Worm (Caenorhabditis elegans) whole organism, L2 larva: ENCODE results near the gene C32H11.4.

Source experiments
- Y55F3AM.14 ChIP-seq: fragments of 200-800 bp; sonication (Bioruptor generic); optimal IDR thresholded peaks from 2 replicates; lab custom pipeline; 2018; ENCODE audit warnings: mild to moderate bottlenecking, missing genetic modification characterization, missing compliant biosample characterization
- ZK546.5 ChIP-seq: sonication (generic microtip); optimal IDR thresholded peaks from 2 replicates; lab custom pipeline; 2017; ENCODE audit warnings: missing biosample characterization, missing genetic modification characterization
- alr-1 ChIP-seq: fragments of 150-350 bp; optimal IDR thresholded peaks from 2 replicates; lab custom pipeline; 2014; ENCODE audit warnings: missing biosample characterization, missing genetic modification characterization
- ama-1 ChIP-seq: fragments of 150-350 bp; optimal IDR thresholded peaks from 2 replicates; lab custom pipeline; 2018; ENCODE audit warnings: inconsistent platforms
- ceh-16 ChIP-seq: fragments of 150-350 bp; optimal IDR thresholded peaks from 2 replicates; lab custom pipeline; 2014; ENCODE audit warnings: missing biosample characterization, missing genetic modification characterization
- ceh-82 ChIP-seq: fragments of 150-350 bp; optimal IDR thresholded peaks from 2 replicates; lab custom pipeline; 2014; ENCODE audit warnings: missing biosample characterization, missing genetic modification characterization
- crh-2 ChIP-seq: sonication (generic microtip); optimal IDR thresholded peaks from 2 replicates; lab custom pipeline; 2017; ENCODE audit warnings: missing biosample characterization, missing genetic modification characterization
- dmd-4 ChIP-seq: sonication (generic microtip); optimal IDR thresholded peaks from 2 replicates; lab custom pipeline; 2017; ENCODE audit warnings: missing biosample characterization, missing genetic modification characterization
- elt-1 ChIP-seq: fragments of 150-350 bp; optimal IDR thresholded peaks from 2 replicates; lab custom pipeline; 2014; ENCODE audit warnings: missing biosample characterization, missing genetic modification characterization
- fos-1 ChIP-seq: fragments of 150-350 bp; optimal IDR thresholded peaks from 2 replicates; lab custom pipeline; 2014; ENCODE audit warnings: missing biosample characterization, missing genetic modification characterization
- gmeb-1 ChIP-seq: fragments of 150-350 bp; optimal IDR thresholded peaks from 2 replicates; lab custom pipeline; 2014; ENCODE audit warnings: missing biosample characterization, missing genetic modification characterization
- lin-13 ChIP-seq: fragments of 150-350 bp; optimal IDR thresholded peaks from 2 replicates; lab custom pipeline; 2014; ENCODE audit warnings: missing biosample characterization, missing genetic modification reagents, missing genetic modification characterization
- lin-39 ChIP-seq: fragments of 150-350 bp; optimal IDR thresholded peaks from 2 replicates; lab custom pipeline; 2014; ENCODE audit warnings: missing biosample characterization, missing genetic modification reagents, missing genetic modification characterization
- mab-5 ChIP-seq: fragments of 150-350 bp; optimal IDR thresholded peaks from 2 replicates; lab custom pipeline; 2014; ENCODE audit warnings: missing biosample characterization, missing genetic modification characterization
- mdl-1 ChIP-seq, 2 experiments: fragments of 150-350 bp in 1 of 2; sonication (generic microtip) in 1 of 2; optimal IDR thresholded peaks; 2 replicates each; lab custom pipeline; 2017; ENCODE audit warnings: missing biosample characterization in 2 of 2, missing genetic modification characterization in 2 of 2
- nhr-10 ChIP-seq: sonication (generic microtip); optimal IDR thresholded peaks from 2 replicates; lab custom pipeline; 2017; ENCODE audit warnings: missing biosample characterization, missing genetic modification characterization
- nhr-23 ChIP-seq: fragments of 150-350 bp; optimal IDR thresholded peaks from 2 replicates; lab custom pipeline; 2014; ENCODE audit warnings: missing biosample characterization, missing genetic modification reagents, missing genetic modification characterization
- nhr-237 ChIP-seq: fragments of 150-350 bp; optimal IDR thresholded peaks from 2 replicates; lab custom pipeline; 2014; ENCODE audit warnings: missing biosample characterization, missing genetic modification characterization
- nhr-25 ChIP-seq: fragments of 150-350 bp; sonication (generic microtip); optimal IDR thresholded peaks from 3 replicates; lab custom pipeline; 2014; ENCODE audit warnings: missing biosample characterization, missing genetic modification characterization
- nhr-6 ChIP-seq: fragments of 150-350 bp; optimal IDR thresholded peaks from 2 replicates; lab custom pipeline; 2014; ENCODE audit warnings: missing biosample characterization, missing genetic modification characterization
- peb-1 ChIP-seq: fragments of 150-350 bp; optimal IDR thresholded peaks from 2 replicates; lab custom pipeline; 2014; ENCODE audit warnings: missing biosample characterization, missing genetic modification characterization
- skn-1 ChIP-seq: sonication (generic microtip); optimal IDR thresholded peaks from 2 replicates; lab custom pipeline; 2017; ENCODE audit warnings: missing biosample characterization, missing genetic modification characterization
- sma-3 ChIP-seq: sonication (generic microtip); optimal IDR thresholded peaks from 2 replicates; lab custom pipeline; 2016; ENCODE audit warnings: missing genetic modification reagents, missing genetic modification characterization, missing compliant biosample characterization
- sma-9 ChIP-seq, 2 experiments: fragments of 150-350 bp in 1 of 2; sonication (generic microtip) in 1 of 2; optimal IDR thresholded peaks; 2 replicates each; lab custom pipeline; 2014 to 2016; ENCODE audit warnings: missing genetic modification characterization in 2 of 2, mild to moderate bottlenecking in 1 of 2, missing biosample characterization in 1 of 2, missing compliant biosample characterization in 1 of 2, missing genetic modification reagents in 1 of 2, moderate library complexity in 1 of 2
- snpc-4 ChIP-seq: fragments of 150-350 bp; optimal IDR thresholded peaks from 2 replicates; lab custom pipeline; 2014; ENCODE audit warnings: missing biosample characterization, missing genetic modification characterization
- unc-39 ChIP-seq: fragments of 150-350 bp; optimal IDR thresholded peaks from 2 replicates; lab custom pipeline; 2014; ENCODE audit warnings: missing biosample characterization, missing genetic modification characterization
- unc-55 ChIP-seq: fragments of 150-350 bp; sonication (generic microtip); optimal IDR thresholded peaks from 3 replicates; lab custom pipeline; 2014; ENCODE audit warnings: missing biosample characterization, missing genetic modification reagents, missing genetic modification characterization
- zag-1 ChIP-seq: fragments of 150-350 bp; optimal IDR thresholded peaks from 2 replicates; lab custom pipeline; 2014; ENCODE audit warnings: missing biosample characterization, missing genetic modification characterization
- ztf-1 ChIP-seq: fragments of 200-800 bp; sonication (Bioruptor generic); conservative IDR thresholded peaks from 2 replicates; pipeline ENCODE4 v1.3.6; 2022; ENCODE audit warnings: missing genetic modification characterization, missing compliant biosample characterization
- ztf-4 ChIP-seq: fragments of 150-350 bp; optimal IDR thresholded peaks from 2 replicates; lab custom pipeline; 2014; ENCODE audit warnings: missing biosample characterization, missing genetic modification characterization

Gene C32H11.4

ce11 chrIV:12903687-12904086, 17.4 kb upstream of the C32H11.4 start:
- TF ChIP-seq fos-1 (tag; lab: Kevin White, UChicago) (peak; percentile 55), ceh-82 (tag; lab: Kevin White, UChicago) (no peak)

ce11 chrIV:12906529-12906928, 14.5 kb upstream of the C32H11.4 start, which contains the start of gene K08D8.3:
Gene K08D8.3, minus strand, starts transcription at chrIV:12906659.
- TF ChIP-seq nhr-23 (tag; lab: Kevin White, UChicago), result no peak
- TF ChIP-seq lin-39 (tag; lab: Kevin White, UChicago), result no peak
- TF ChIP-seq crh-2 (tag; lab: Kevin White, UChicago), result no peak
- peak; percentile 89 for TF ChIP-seq skn-1 (tag; lab: Kevin White, UChicago)
- no peak for TF ChIP-seq unc-39 (tag; lab: Kevin White, UChicago)
- TF ChIP-seq ama-1 (lab: Kevin White, UChicago), result no peak
- TF ChIP-seq sma-9 (GFP tag; optimal IDR thresholded peaks at IDR 0.05; lab: Kevin White, UChicago), result peak; percentile 32
- TF ChIP-seq sma-9 (tag; optimal IDR thresholded peaks at IDR 0.05; lab: Kevin White, UChicago), result no peak
- TF ChIP-seq fos-1 (tag; lab: Kevin White, UChicago), result peak; percentile 89
- no peak for TF ChIP-seq snpc-4 (tag; lab: Kevin White, UChicago)
- TF ChIP-seq elt-1, result no peak
- no peak for TF ChIP-seq dmd-4 (tag; lab: Kevin White, UChicago)
- TF ChIP-seq sma-3 (GFP tag; lab: Kevin White, UChicago), result no peak
- no peak for TF ChIP-seq lin-13

DNA sequence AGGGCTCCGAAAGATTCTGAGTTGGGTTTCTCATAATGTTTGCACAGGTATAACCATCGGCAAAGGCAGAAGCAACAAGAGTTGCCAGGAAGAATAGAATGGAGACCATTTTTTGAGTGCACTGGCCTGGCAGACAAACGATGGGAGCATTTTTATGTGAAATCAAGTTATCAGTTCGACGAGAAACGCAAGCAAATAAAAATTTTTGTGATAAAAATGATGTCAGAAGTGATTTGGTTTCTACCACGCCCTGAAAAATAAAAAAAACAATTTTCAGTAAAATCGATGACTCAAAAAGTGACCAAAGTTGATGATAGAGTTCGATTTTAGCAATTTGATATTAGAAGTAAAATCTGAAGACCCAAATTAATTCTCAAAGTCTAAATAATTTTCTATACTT, 11.2 kb upstream of the C32H11.4 start, which contains the start of gene K08D8.4:
Gene K08D8.4 (minus strand): TSS at position 128 of the 400 bp plus-strand sequence.
- TF ChIP-seq nhr-6 (no peak), fos-1 (tag; lab: Kevin White, UChicago) (peak; percentile 86)

- TF ChIP-seq ceh-16 (no peak), gmeb-1 (tag; lab: Kevin White, UChicago) (no peak), unc-55 (GFP tag; lab: Kevin White, UChicago) (no peak), sma-9 (GFP tag; optimal IDR thresholded peaks at IDR 0.05; lab: Kevin White, UChicago) (peak; percentile 51), sma-9 (tag; optimal IDR thresholded peaks at IDR 0.05; lab: Kevin White, UChicago) (no peak), fos-1 (tag; lab: Kevin White, UChicago) (peak; percentile 79), mdl-1 (tag; optimal IDR thresholded peaks at IDR 0.05; lab: Kevin White, UChicago) (no peak)
- TF ChIP-seq, all 48 proteins: peak for 2
Measured at ce11 chrIV:12911990-12912389, 9.1 kb upstream of the C32H11.4 start, which contains the start of gene K08D8.5. Gene K08D8.5, minus strand, starts transcription at chrIV:12912129.

- TF ChIP-seq gmeb-1 (tag; lab: Kevin White, UChicago) (no peak), nhr-25 (no peak), unc-55 (GFP tag; lab: Kevin White, UChicago) (no peak), ama-1 (lab: Kevin White, UChicago) (no peak), unc-39 (tag; lab: Kevin White, UChicago) (no peak), mdl-1 (tag; optimal IDR thresholded peaks at IDR 0.05; lab: Kevin White, UChicago) (no peak), ztf-1 (GFP tag; lab: Robert Waterston, UW) (no peak), dmd-4 (tag; lab: Kevin White, UChicago) (no peak), alr-1 (tag; lab: Kevin White, UChicago) (no peak), zag-1 (tag; lab: Kevin White, UChicago) (no peak), ZK546.5 (tag; lab: Kevin White, UChicago) (no peak), fos-1 (tag; lab: Kevin White, UChicago) (no peak), skn-1 (tag; lab: Kevin White, UChicago) (no peak), nhr-237 (no peak)
Measured at ce11 chrIV:12914532-12915019, 6.5 kb upstream of the C32H11.4 start, which contains the start of gene irg-6. Gene irg-6, minus strand, starts transcription at chrIV:12914969.

DNA sequence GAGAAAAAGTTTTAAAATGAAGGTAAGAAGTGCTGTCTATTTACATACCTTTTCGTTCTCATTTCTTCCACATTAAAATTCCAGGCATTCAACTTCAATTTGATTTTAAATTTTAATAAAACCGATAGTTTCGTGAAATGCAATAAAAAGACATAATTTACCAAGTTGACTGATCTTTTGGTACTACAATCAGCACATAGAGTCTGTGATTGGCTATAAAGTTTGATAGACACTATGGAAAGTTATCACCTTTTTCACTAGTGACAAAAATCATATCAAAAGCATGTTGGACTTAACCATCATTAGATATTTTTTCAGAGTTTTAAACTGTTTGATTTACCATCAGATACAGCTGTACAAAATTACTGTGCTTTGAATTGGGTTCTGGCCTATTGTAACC, 5.6 kb upstream of the C32H11.4 start, which contains the start of gene srz-15:
Gene srz-15 (plus strand): TSS at position 301 of the 400 bp plus-strand sequence.
- TF ChIP-seq mab-5 (tag; lab: Kevin White, UChicago) (no peak), peb-1 (tag; lab: Kevin White, UChicago) (no peak), Y55F3AM.14 (no peak), unc-55 (GFP tag; lab: Kevin White, UChicago) (no peak), sma-9 (GFP tag; optimal IDR thresholded peaks at IDR 0.05; lab: Kevin White, UChicago) (no peak), sma-9 (tag; optimal IDR thresholded peaks at IDR 0.05; lab: Kevin White, UChicago) (no peak), crh-2 (tag; lab: Kevin White, UChicago) (no peak), nhr-10 (no peak), dmd-4 (tag; lab: Kevin White, UChicago) (no peak), ztf-4 (tag; lab: Kevin White, UChicago) (no peak)
